Worm (Caenorhabditis elegans) whole organism, late embryonic: ENCODE measurements around the gene syg-1.

Experiments
- C08G9.2 ChIP-seq: sonication (generic microtip); optimal IDR thresholded peaks from 2 replicates; lab custom pipeline; 2016; ENCODE audit warnings: mild to moderate bottlenecking, missing genetic modification characterization, moderate library complexity, missing compliant biosample characterization
- K02D7.2 ChIP-seq: sonication (generic microtip); optimal IDR thresholded peaks from 2 replicates; lab custom pipeline; 2017; ENCODE audit warnings: mild to moderate bottlenecking, missing genetic modification characterization, missing compliant biosample characterization
- Y22D7AL.16 ChIP-seq: sonication (generic microtip); optimal IDR thresholded peaks from 2 replicates; lab custom pipeline; 2016; ENCODE audit warnings: missing genetic modification characterization, missing compliant biosample characterization
- ahr-1 ChIP-seq: sonication (generic microtip); optimal IDR thresholded peaks from 2 replicates; lab custom pipeline; 2016; ENCODE audit warnings: missing genetic modification characterization, missing compliant biosample characterization
- ceh-14 ChIP-seq: sonication (generic microtip); optimal IDR thresholded peaks from 2 replicates; lab custom pipeline; 2016; ENCODE audit warnings: missing genotype, missing genetic modification characterization, missing compliant biosample characterization
- ceh-19 ChIP-seq: fragments of 200-800 bp; sonication (Bioruptor generic); optimal IDR thresholded peaks from 2 replicates; lab custom pipeline; 2018; ENCODE audit warnings: mild to moderate bottlenecking, missing genetic modification characterization, missing compliant biosample characterization
- ceh-22 ChIP-seq: sonication (generic microtip); optimal IDR thresholded peaks from 2 replicates; lab custom pipeline; 2017; ENCODE audit warnings: missing biosample characterization, missing genetic modification characterization
- ceh-31 ChIP-seq: sonication (generic microtip); optimal IDR thresholded peaks from 2 replicates; lab custom pipeline; 2016; ENCODE audit warnings: missing genetic modification characterization, missing compliant biosample characterization
- ceh-48 ChIP-seq: sonication (generic microtip); optimal IDR thresholded peaks from 2 replicates; lab custom pipeline; 2016; ENCODE audit warnings: missing genetic modification characterization, inconsistent platforms, missing compliant biosample characterization
- ceh-6 ChIP-seq: fragments of 200-800 bp; sonication (Bioruptor generic); optimal IDR thresholded peaks from 2 replicates; lab custom pipeline; 2018; ENCODE audit warnings: mild to moderate bottlenecking, missing genetic modification characterization, missing compliant biosample characterization
- ceh-9 ChIP-seq: sonication (generic microtip); optimal IDR thresholded peaks from 2 replicates; lab custom pipeline; 2016; ENCODE audit warnings: mild to moderate bottlenecking, missing genetic modification characterization, inconsistent platforms, missing compliant biosample characterization
- dve-1 ChIP-seq: sonication (generic microtip); optimal IDR thresholded peaks from 2 replicates; lab custom pipeline; 2017; ENCODE audit warnings: antibody characterized with exemption, mild to moderate bottlenecking, missing genetic modification characterization, missing compliant biosample characterization
- elt-4 ChIP-seq: sonication (generic microtip); optimal IDR thresholded peaks from 2 replicates; lab custom pipeline; 2016; ENCODE audit warnings: missing genetic modification characterization, missing compliant biosample characterization
- ets-4 ChIP-seq: sonication (generic microtip); optimal IDR thresholded peaks from 2 replicates; lab custom pipeline; 2016; ENCODE audit warnings: missing genetic modification characterization, missing compliant biosample characterization
- eyg-1 ChIP-seq: sonication (generic microtip); optimal IDR thresholded peaks from 2 replicates; lab custom pipeline; 2016; ENCODE audit warnings: missing genotype, missing genetic modification characterization, missing compliant biosample characterization
- fax-1 ChIP-seq: sonication (generic microtip); optimal IDR thresholded peaks from 2 replicates; lab custom pipeline; 2016; ENCODE audit warnings: missing genotype, missing genetic modification characterization, missing compliant biosample characterization
- fkh-10 ChIP-seq: fragments of 150-350 bp; optimal IDR thresholded peaks from 2 replicates; lab custom pipeline; 2014; ENCODE audit warnings: missing biosample characterization, missing genetic modification reagents, missing genetic modification characterization
- fkh-6 ChIP-seq: sonication (generic microtip); optimal IDR thresholded peaks from 2 replicates; lab custom pipeline; 2016; ENCODE audit warnings: missing genetic modification characterization, missing compliant biosample characterization
- gmeb-2 ChIP-seq: sonication (generic microtip); optimal IDR thresholded peaks from 2 replicates; lab custom pipeline; 2016; ENCODE audit warnings: missing genetic modification characterization, inconsistent platforms, missing compliant biosample characterization
- hlh-15 ChIP-seq: sonication (generic microtip); optimal IDR thresholded peaks from 2 replicates; lab custom pipeline; 2016; ENCODE audit warnings: missing genetic modification characterization, missing compliant biosample characterization
- hlh-30 ChIP-seq: sonication (generic microtip); optimal IDR thresholded peaks from 2 replicates; lab custom pipeline; 2017; ENCODE audit warnings: antibody characterized with exemption, missing genetic modification characterization, missing compliant biosample characterization; ENCODE audit not compliant: insufficient read depth
- hlh-6 ChIP-seq: sonication (generic microtip); optimal IDR thresholded peaks from 2 replicates; lab custom pipeline; 2016; ENCODE audit warnings: missing genotype, missing genetic modification characterization, missing compliant biosample characterization
- hlh-8 ChIP-seq: sonication (generic microtip); optimal IDR thresholded peaks from 2 replicates; lab custom pipeline; 2016; ENCODE audit warnings: missing genotype, missing genetic modification characterization, missing compliant biosample characterization
- lin-11 ChIP-seq: fragments of 200-800 bp; sonication (Bioruptor generic); optimal IDR thresholded peaks from 2 replicates; lab custom pipeline; 2018; ENCODE audit warnings: mild to moderate bottlenecking, missing genetic modification characterization, missing compliant biosample characterization
- mec-3 ChIP-seq: sonication (generic microtip); optimal IDR thresholded peaks from 2 replicates; lab custom pipeline; 2016; ENCODE audit warnings: borderline replicate concordance, missing genetic modification characterization, missing compliant biosample characterization
- nhr-11 ChIP-seq: fragments of 150-350 bp; optimal IDR thresholded peaks from 2 replicates; lab custom pipeline; 2014; ENCODE audit warnings: missing biosample characterization, missing genetic modification characterization
- nhr-232 ChIP-seq: sonication (generic microtip); optimal IDR thresholded peaks from 2 replicates; lab custom pipeline; 2016; ENCODE audit warnings: missing genetic modification characterization, missing compliant biosample characterization
- npax-4 ChIP-seq: sonication (generic microtip); optimal IDR thresholded peaks from 2 replicates; lab custom pipeline; 2016; ENCODE audit warnings: missing genetic modification characterization, missing compliant biosample characterization
- odd-2 ChIP-seq: sonication (generic microtip); optimal IDR thresholded peaks from 2 replicates; lab custom pipeline; 2017; ENCODE audit warnings: antibody characterized with exemption, mild to moderate bottlenecking, missing genetic modification characterization, missing compliant biosample characterization
- pag-3 ChIP-seq: sonication (generic microtip); optimal IDR thresholded peaks from 2 replicates; lab custom pipeline; 2016; ENCODE audit warnings: missing compliant biosample characterization, missing genetic modification characterization, borderline replicate concordance
- pat-9 ChIP-seq: fragments of 200-800 bp; sonication (Bioruptor generic); optimal IDR thresholded peaks from 2 replicates; lab custom pipeline; 2018; ENCODE audit warnings: mild to moderate bottlenecking, missing genetic modification characterization, moderate library complexity, missing compliant biosample characterization
- pax-1 ChIP-seq: fragments of 150-350 bp; optimal IDR thresholded peaks from 2 replicates; lab custom pipeline; 2014; ENCODE audit warnings: missing biosample characterization, missing genetic modification characterization
- pha-2 ChIP-seq: sonication (generic microtip); optimal IDR thresholded peaks from 2 replicates; lab custom pipeline; 2017; ENCODE audit warnings: mild to moderate bottlenecking, missing genetic modification characterization, missing compliant biosample characterization
- pha-4 ChIP-seq: fragments of 150-350 bp; optimal IDR thresholded peaks from 2 replicates; lab custom pipeline; 2018; ENCODE audit warnings: missing biosample characterization, missing genetic modification reagents, missing genetic modification characterization
- sox-2 ChIP-seq: fragments of 200-800 bp; sonication (Bioruptor generic); IDR thresholded peaks from 2 replicates; pipeline ENCODE4 v1.3.6; 2022; ENCODE audit warnings: missing genetic modification reagents, missing genetic modification characterization, missing compliant biosample characterization
- syd-9 ChIP-seq: sonication (generic microtip); optimal IDR thresholded peaks from 2 replicates; lab custom pipeline; 2016; ENCODE audit warnings: mild to moderate bottlenecking, missing genetic modification characterization, moderate library complexity, missing compliant biosample characterization
- tbx-2 ChIP-seq: sonication (generic microtip); optimal IDR thresholded peaks from 2 replicates; lab custom pipeline; 2016; ENCODE audit warnings: missing genetic modification characterization, missing compliant biosample characterization
- tbx-7 ChIP-seq: sonication (generic microtip); optimal IDR thresholded peaks from 2 replicates; lab custom pipeline; 2016; ENCODE audit warnings: missing genotype, missing genetic modification characterization, missing compliant biosample characterization
- ttx-3 ChIP-seq: sonication (generic microtip); optimal IDR thresholded peaks from 2 replicates; lab custom pipeline; 2016; ENCODE audit warnings: missing genetic modification reagents, missing genetic modification characterization, missing compliant biosample characterization
- unc-42 ChIP-seq: sonication (generic microtip); optimal IDR thresholded peaks from 2 replicates; lab custom pipeline; 2016; ENCODE audit warnings: missing genotype, missing genetic modification characterization, missing compliant biosample characterization
- unc-86 ChIP-seq: sonication (generic microtip); optimal IDR thresholded peaks from 2 replicates; lab custom pipeline; 2016; ENCODE audit warnings: missing genetic modification characterization, missing compliant biosample characterization
- ztf-16 ChIP-seq: sonication (generic microtip); optimal IDR thresholded peaks from 2 replicates; lab custom pipeline; 2017; ENCODE audit warnings: missing genetic modification characterization, missing compliant biosample characterization

Gene syg-1

DNA sequence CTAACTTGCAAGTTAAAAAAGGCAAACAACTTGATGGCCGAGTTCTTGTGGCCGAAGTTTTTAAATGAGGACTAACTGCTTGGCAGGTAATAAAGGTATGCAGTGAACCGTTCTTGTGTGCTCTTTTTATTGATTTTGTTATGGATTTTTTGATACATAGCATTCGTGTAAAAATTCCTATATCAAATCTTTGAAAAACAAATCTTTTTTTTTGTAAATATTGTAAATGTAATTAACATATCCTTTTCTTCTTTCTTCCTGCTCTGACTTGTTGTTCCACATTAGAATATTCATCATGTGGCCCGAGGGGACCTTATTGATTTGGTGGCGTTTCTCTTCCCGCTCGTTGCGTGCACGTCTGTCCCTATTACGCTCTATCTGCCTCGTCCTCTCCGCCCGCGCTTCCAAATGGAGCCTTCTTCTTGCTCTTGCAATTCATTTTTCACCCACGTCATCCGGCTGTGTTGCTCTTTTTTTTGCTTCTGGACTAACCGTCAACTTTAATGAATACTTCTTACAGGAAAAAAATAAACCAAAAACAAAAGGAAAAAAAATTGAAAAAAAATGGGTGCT, 26.5 kb downstream of the syg-1 start, which contains the start of gene hid-1 (continued):
- TF ChIP-seq tbx-7 (no peak), gmeb-2 (no peak), ztf-16 (no peak), ceh-31 (tag; lab: Kevin White, UChicago) (peak; percentile 74), unc-42 (tag; lab: Kevin White, UChicago) (peak; percentile 89), Y22D7AL.16 (tag; lab: Kevin White, UChicago) (no peak), pag-3 (tag; lab: Kevin White, UChicago) (no peak), npax-4 (tag; lab: Kevin White, UChicago) (no peak), hlh-30 (no peak), unc-86 (tag; lab: Kevin White, UChicago) (peak; percentile 20), eyg-1 (no peak), lin-11 (tag; lab: Kevin White, UChicago) (no peak), ceh-19 (GFP tag; lab: Kevin White, UChicago) (no peak), pha-2 (no peak), dve-1 (tag; lab: Kevin White, UChicago) (no peak), elt-4 (tag; lab: Kevin White, UChicago) (no peak), ceh-48 (tag; lab: Kevin White, UChicago) (peak; percentile 76), fax-1 (no peak), sox-2 (GFP tag; lab: Robert Waterston, UW) (no peak), K02D7.2 (tag; lab: Kevin White, UChicago) (no peak), ets-4 (tag; lab: Kevin White, UChicago) (peak; percentile 18), fkh-6 (tag; lab: Kevin White, UChicago) (no peak), pax-1 (tag; lab: Kevin White, UChicago) (no peak), ceh-9 (tag; lab: Kevin White, UChicago) (no peak), mec-3 (tag; lab: Kevin White, UChicago) (no peak)

DNA sequence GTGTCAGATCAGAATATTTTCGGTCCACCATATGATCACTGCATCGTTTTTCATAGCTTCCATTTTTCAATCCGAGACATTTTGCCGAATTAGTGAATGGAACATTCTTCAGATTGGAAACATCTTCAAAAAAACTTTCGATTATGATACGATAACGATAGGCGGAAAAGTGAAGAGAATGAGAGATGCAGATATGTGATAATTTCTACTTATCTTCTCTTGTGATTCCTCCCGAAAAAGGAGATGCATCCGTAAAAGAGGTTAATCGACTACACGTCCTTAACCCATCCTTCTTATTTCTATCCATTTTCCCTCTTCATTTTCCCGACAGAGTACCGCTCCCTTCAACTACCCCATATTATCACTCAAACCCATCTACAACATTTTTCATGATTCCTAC, 32.0 kb downstream of the syg-1 start, which contains the start of gene K02E10.4:
Gene K02E10.4, plus strand, starts transcription at position 186 of the 400 bp plus-strand sequence.
- no peak for TF ChIP-seq unc-86 (tag; lab: Kevin White, UChicago)

DNA sequence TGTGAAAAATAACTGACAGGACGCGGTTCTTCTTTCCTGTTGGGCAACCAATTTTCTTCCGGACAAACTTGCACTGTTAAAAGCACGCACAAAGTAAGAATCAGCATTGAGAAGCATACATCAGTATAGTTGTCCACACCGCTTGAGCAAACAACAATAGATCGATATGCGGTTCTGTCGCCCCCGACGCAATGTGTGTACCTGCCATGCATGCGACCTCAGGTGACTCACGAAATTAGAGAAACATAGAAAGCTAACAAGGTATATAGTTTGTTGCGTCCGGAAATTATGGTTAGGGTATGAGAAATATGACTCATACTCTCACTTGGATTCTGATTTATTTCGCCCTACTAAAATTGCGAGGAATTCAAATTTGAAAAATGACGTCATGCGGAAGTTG, 32.5 kb downstream of the syg-1 start, which contains the start of gene K02E10.6:
Gene K02E10.6, minus strand, starts transcription at position 149 of the 400 bp plus-strand sequence.
- TF ChIP-seq fkh-6 (tag; lab: Kevin White, UChicago) (no peak), nhr-11 (tag; lab: Kevin White, UChicago) (no peak), ceh-6 (no peak), tbx-2 (tag; lab: Kevin White, UChicago) (no peak)

DNA sequence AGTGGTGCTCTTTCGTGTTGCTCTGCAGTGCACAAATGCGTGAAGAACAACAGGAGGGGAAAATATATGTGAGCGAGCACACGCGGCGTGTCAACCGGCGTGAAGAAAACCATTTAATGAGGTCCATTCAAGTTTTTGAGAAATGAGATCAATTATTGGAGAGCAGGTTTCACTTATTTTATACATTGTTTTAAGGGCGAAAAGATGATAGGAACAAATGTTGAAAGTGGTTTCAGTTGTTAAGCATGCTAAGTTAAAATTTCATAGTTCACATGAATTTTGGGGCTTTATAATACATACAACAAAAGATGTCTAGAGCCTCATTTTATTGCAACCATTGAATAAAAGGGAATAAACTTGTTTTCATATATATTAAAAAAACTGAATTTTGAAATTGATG, 36.3 kb downstream of the syg-1 start, which contains the start of gene K02E10.5:
Gene K02E10.5, minus strand, starts transcription at position 101 of the 400 bp plus-strand sequence.
- no peak for TF ChIP-seq hlh-6 (tag; lab: Kevin White, UChicago)
- TF ChIP-seq K02D7.2 (tag; lab: Kevin White, UChicago), result no peak
- TF ChIP-seq C08G9.2 (tag; lab: Kevin White, UChicago), result no peak
- TF ChIP-seq tbx-2 (tag; lab: Kevin White, UChicago), result no peak
- no peak for TF ChIP-seq ttx-3 (tag; lab: Kevin White, UChicago)
- TF ChIP-seq nhr-232, result no peak
- no peak for TF ChIP-seq pha-4
- no peak for TF ChIP-seq syd-9
- TF ChIP-seq ceh-14 (tag; lab: Kevin White, UChicago), result no peak

DNA sequence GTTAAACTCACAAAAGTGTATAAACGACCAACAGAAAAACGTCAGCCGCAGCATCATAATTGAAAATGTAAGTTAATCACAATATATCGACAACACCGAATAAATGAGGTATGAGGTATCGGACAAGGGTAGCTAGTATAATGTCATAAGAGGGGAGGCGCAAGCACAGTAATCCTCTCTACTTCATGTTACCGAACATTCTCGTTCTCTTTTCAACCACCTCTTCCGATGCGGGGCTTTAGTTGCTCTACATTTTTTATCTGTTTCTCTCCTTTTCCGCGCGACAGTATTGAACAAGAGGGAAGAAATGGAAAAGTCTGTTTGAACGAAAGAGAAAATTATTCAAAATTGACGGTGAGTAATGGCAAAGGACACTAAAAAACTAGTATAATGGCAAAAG, 39.3 kb downstream of the syg-1 start, which contains the start of gene R04B3.3:
Gene R04B3.3, minus strand, starts transcription at position 101 of the 400 bp plus-strand sequence.
- TF ChIP-seq mec-3 (tag; lab: Kevin White, UChicago) (no peak), pag-3 (tag; lab: Kevin White, UChicago) (no peak), pat-9 (tag; lab: Kevin White, UChicago) (no peak), ceh-19 (GFP tag; lab: Kevin White, UChicago) (no peak), lin-11 (tag; lab: Kevin White, UChicago) (no peak), ahr-1 (tag; lab: Kevin White, UChicago) (no peak), gmeb-2 (no peak), odd-2 (tag; lab: Kevin White, UChicago) (no peak), hlh-15 (tag; lab: Kevin White, UChicago) (no peak), ceh-22 (no peak), pha-2 (no peak), dve-1 (tag; lab: Kevin White, UChicago) (no peak), hlh-8 (tag; lab: Kevin White, UChicago) (no peak), fkh-10 (GFP tag; lab: Kevin White, UChicago) (no peak)
